Fruit fly (Drosophila melanogaster): ENCODE results near the gene Meics.
A peak's percentile ranks its signal among the peaks of the same experiment; 100 is the strongest.

Meics gene

dm6 chr3L:13999204-13999603 lies 34.7 kb upstream of the Meics start, which contains the start of gene CG17359 (continued):
- TF ChIP-seq CG2116 (GFP tag; optimal IDR thresholded peaks at IDR 0.05) (peak; percentile 78), yki (optimal IDR thresholded peaks at IDR 0.05) (no peak), Dp (GFP tag; optimal IDR thresholded peaks at IDR 0.05) (peak; percentile 39), cwo (GFP tag; optimal IDR thresholded peaks at IDR 0.05) (no peak), CG6175 (GFP tag; IDR thresholded peaks at IDR 0.05) (no peak)

- TF ChIP-seq CG14710 (tag; optimal IDR thresholded peaks at IDR 0.05) (peak; percentile 14), BtbVII (GFP tag; optimal IDR thresholded peaks at IDR 0.05) (no peak), CG34422 (GFP tag; IDR thresholded peaks at IDR 0.05) (peak; percentile 12; the same call in 1 of the 3 replicates), CG10147 (GFP tag; optimal IDR thresholded peaks at IDR 0.05) (no peak), CG9437 (GFP tag; optimal IDR thresholded peaks at IDR 0.05) (no peak), CG9797 (GFP tag; optimal IDR thresholded peaks at IDR 0.05) (peak; percentile 44), psq (GFP tag; optimal IDR thresholded peaks at IDR 0.05) (no peak), CG17612 (GFP tag; IDR thresholded peaks at IDR 0.05) (no peak), en (GFP tag; optimal IDR thresholded peaks at IDR 0.05) (no peak), CG6272 (GFP tag; IDR thresholded peaks at IDR 0.05) (no peak), CG30431 (GFP tag; optimal IDR thresholded peaks at IDR 0.05) (no peak), CG12391 (tag; optimal IDR thresholded peaks at IDR 0.05) (peak; percentile 26), Awh (GFP tag; IDR thresholded peaks at IDR 0.05) (no peak), gem (tag; optimal IDR thresholded peaks at IDR 0.05) (peak; percentile 27), inv (GFP tag; IDR thresholded peaks at IDR 0.05; ENCODE audit: partially characterized antibody) (no peak), MBD-R2 (GFP tag; IDR thresholded peaks at IDR 0.05) (peak; percentile 77), CG2712 (tag; optimal IDR thresholded peaks at IDR 0.05) (peak; percentile 15), CG7928 (GFP tag; optimal IDR thresholded peaks at IDR 0.05) (peak; percentile 81), CG33213 (GFP tag; optimal IDR thresholded peaks at IDR 0.05) (no peak), CG17361 (GFP tag; IDR thresholded peaks at IDR 0.05) (peak; percentile 61; the same call in 2 of the 3 replicates), pzg (GFP tag; optimal IDR thresholded peaks at IDR 0.05) (peak; percentile 38), CG18262 (tag; optimal IDR thresholded peaks at IDR 0.05) (peak; percentile 18), trem (tag; optimal IDR thresholded peaks at IDR 0.05) (peak; percentile 22), CG8944 (GFP tag; optimal IDR thresholded peaks at IDR 0.05) (no peak), E2f2 (GFP tag; IDR thresholded peaks at IDR 0.05) (peak; percentile 64), nmo (GFP tag; optimal IDR thresholded peaks at IDR 0.05) (peak; percentile 7), caup (GFP tag; optimal IDR thresholded peaks at IDR 0.05; ENCODE audit: severe bottlenecking) (no peak), Dp (GFP tag; optimal IDR thresholded peaks at IDR 0.05) (peak; percentile 23), D19A (tag; optimal IDR thresholded peaks at IDR 0.05) (peak; percentile 19), CG2678 (tag; optimal IDR thresholded peaks at IDR 0.05) (peak; percentile 26), grau (tag; optimal IDR thresholded peaks at IDR 0.05) (peak; percentile 36), stwl (tag; optimal IDR thresholded peaks at IDR 0.05) (peak; percentile 43), sna (GFP tag; IDR thresholded peaks at IDR 0.05; ENCODE audit: partially characterized antibody) (no peak), CG1603 (tag; optimal IDR thresholded peaks at IDR 0.05) (peak; percentile 20), dmrt99B (tag; optimal IDR thresholded peaks at IDR 0.05) (no peak), Lhr (GFP tag; optimal IDR thresholded peaks at IDR 0.05) (no peak), CG8924 (tag; optimal IDR thresholded peaks at IDR 0.05) (peak; percentile 23), CG14860 (GFP tag; IDR thresholded peaks at IDR 0.05; ENCODE audit: partially characterized antibody) (no peak), pum (GFP tag; optimal IDR thresholded peaks at IDR 0.05) (no peak), Dref (GFP tag; IDR thresholded peaks at IDR 0.05) (no peak), esg (GFP tag; conservative IDR thresholded peaks at IDR 0.05) (no peak), fru (optimal IDR thresholded peaks at IDR 0.05) (no peak), CG17829 (tag; optimal IDR thresholded peaks at IDR 0.05) (peak; percentile 11), CG9876 (GFP tag; optimal IDR thresholded peaks at IDR 0.05) (no peak), NK7.1 (GFP tag; optimal IDR thresholded peaks at IDR 0.05) (no peak)
Observed at dm6 chr3L:13996992-13997391, 32.5 kb upstream of the Meics start, which contains the start of gene CG17361. TSS of gene CG17361 (plus strand) at chr3L:13997191.

Data from whole organism, embryonic.